Fruit fly (Drosophila melanogaster) whole organism, embryonic: ENCODE data around the gene wapl.

ENCODE experiments used
- BEAF-32 ChIP-seq: fragments of 200-800 bp; sonication (Bioruptor generic); optimal IDR thresholded peaks from 3 replicates; lab custom pipeline; 2017; ENCODE audit warnings: missing biosample characterization, missing genetic modification characterization, mild to moderate bottlenecking, moderate library complexity, missing genetic modification reagents
- CG10209 ChIP-seq: fragments of 200-800 bp; sonication (Bioruptor generic); optimal IDR thresholded peaks from 3 replicates; lab custom pipeline; 2017; ENCODE audit warnings: missing biosample characterization, mild to moderate bottlenecking, missing genetic modification characterization, missing genetic modification reagents
- CG11085 ChIP-seq: fragments of 200-800 bp; sonication (Bioruptor generic); IDR thresholded peaks from 2 replicates; pipeline ENCODE4 v1.3.6; 2022; ENCODE audit warnings: missing biosample characterization, missing genetic modification characterization
- CG11504 ChIP-seq: fragments of 200-800 bp; sonication (Bioruptor generic); optimal IDR thresholded peaks from 3 replicates; lab custom pipeline; 2019; ENCODE audit warnings: missing biosample characterization, mild to moderate bottlenecking, missing genetic modification characterization, moderate library complexity
- CG12391 ChIP-seq: fragments of 200-800 bp; sonication (Bioruptor generic); optimal IDR thresholded peaks from 3 replicates; lab custom pipeline; 2018; ENCODE audit warnings: missing biosample characterization, mild to moderate bottlenecking, missing genetic modification characterization, moderate library complexity
- CG13287 ChIP-seq: fragments of 200-800 bp; sonication (Bioruptor generic); IDR thresholded peaks from 2 replicates; pipeline ENCODE4 v1.3.6; 2022; ENCODE audit warnings: missing biosample characterization, missing genetic modification characterization; ENCODE audit not compliant: partially characterized antibody
- CG13296 ChIP-seq: fragments of 200-800 bp; sonication (Bioruptor generic); optimal IDR thresholded peaks from 3 replicates; lab custom pipeline; 2018; ENCODE audit warnings: missing biosample characterization, mild to moderate bottlenecking, missing genetic modification characterization
- CG1603 ChIP-seq: fragments of 200-800 bp; sonication (Bioruptor generic); optimal IDR thresholded peaks from 2 replicates; lab custom pipeline; 2019; ENCODE audit warnings: missing biosample characterization, mild to moderate bottlenecking, missing genetic modification characterization, moderate library complexity
- CG16779 ChIP-seq: fragments of 200-800 bp; sonication (Bioruptor generic); IDR thresholded peaks from 2 replicates; pipeline ENCODE4 v1.3.6; 2022; ENCODE audit warnings: missing biosample characterization, missing genetic modification characterization
- CG18476 ChIP-seq: fragments of 200-800 bp; sonication (Bioruptor generic); optimal IDR thresholded peaks from 2 replicates; lab custom pipeline; 2016; ENCODE audit warnings: missing biosample characterization, mild to moderate bottlenecking, missing genetic modification characterization
- CG33213 ChIP-seq: fragments of 200-800 bp; sonication (Bioruptor generic); optimal IDR thresholded peaks from 3 replicates; lab custom pipeline; 2016; ENCODE audit warnings: missing biosample characterization, missing genetic modification characterization
- CG3726 ChIP-seq: fragments of 200-800 bp; sonication (Bioruptor generic); IDR thresholded peaks from 3 replicates; pipeline ENCODE4, ENCODE4 v1.3.6; 2022; ENCODE audit warnings: missing biosample characterization, missing genetic modification characterization
- Dip2 ChIP-seq: fragments of 200-800 bp; sonication (Bioruptor generic); IDR thresholded peaks from 2 replicates; pipeline ENCODE4 v1.3.6; 2022; ENCODE audit warnings: missing biosample characterization, missing genetic modification characterization
- Doc3 ChIP-seq: fragments of 200-800 bp; sonication (Bioruptor generic); IDR thresholded peaks from 3 replicates; pipeline ENCODE4 v1.3.6; 2022; ENCODE audit warnings: missing biosample characterization, missing genetic modification characterization; ENCODE audit not compliant: partially characterized antibody
- Dref ChIP-seq: fragments of 200-800 bp; sonication (Bioruptor generic); IDR thresholded peaks from 2 replicates; pipeline ENCODE4 v1.3.6; 2022; ENCODE audit warnings: missing biosample characterization, missing genetic modification characterization
- HmgD ChIP-seq: fragments of 200-800 bp; sonication (Bioruptor generic); optimal IDR thresholded peaks from 3 replicates; lab custom pipeline; 2016; ENCODE audit warnings: missing biosample characterization, missing genetic modification characterization
- HmgZ ChIP-seq: fragments of 200-800 bp; sonication (Bioruptor generic); optimal IDR thresholded peaks from 2 replicates; lab custom pipeline; 2018; ENCODE audit warnings: missing biosample characterization, mild to moderate bottlenecking, missing genetic modification characterization
- MBD-R2 ChIP-seq: fragments of 200-800 bp; sonication (Bioruptor generic); IDR thresholded peaks from 2 replicates; pipeline ENCODE4 v1.3.6; 2022; ENCODE audit warnings: missing biosample characterization, missing genetic modification characterization
- Mes4 ChIP-seq: fragments of 200-800 bp; sonication (Bioruptor generic); optimal IDR thresholded peaks from 2 replicates; lab custom pipeline; 2016; ENCODE audit warnings: missing biosample characterization, missing genetic modification characterization
- Myb ChIP-seq: fragments of 200-800 bp; sonication (Bioruptor generic); optimal IDR thresholded peaks from 2 replicates; lab custom pipeline; 2016; ENCODE audit warnings: missing biosample characterization, missing genetic modification characterization
- NFAT ChIP-seq: fragments of 200-800 bp; sonication (Bioruptor generic); IDR thresholded peaks from 2 replicates; pipeline ENCODE4 v1.3.6; 2022; ENCODE audit warnings: missing biosample characterization, missing genetic modification characterization
- Nf-YC ChIP-seq: fragments of 200-800 bp; optimal IDR thresholded peaks from 3 replicates; lab custom pipeline; 2019; ENCODE audit warnings: missing biosample characterization, mild to moderate bottlenecking, missing genetic modification characterization, moderate library complexity
- Ssrp ChIP-seq: fragments of 200-800 bp; sonication (Bioruptor generic); optimal IDR thresholded peaks from 2 replicates; lab custom pipeline; 2018; ENCODE audit warnings: missing biosample characterization, mild to moderate bottlenecking, missing genetic modification characterization, moderate library complexity
- amos ChIP-seq: fragments of 200-800 bp; sonication (Bioruptor generic); IDR thresholded peaks from 2 replicates; pipeline ENCODE4 v1.3.6; 2022; ENCODE audit warnings: missing biosample characterization, missing genetic modification characterization; ENCODE audit not compliant: partially characterized antibody
- cg ChIP-seq: fragments of 200-800 bp; sonication (Bioruptor generic); optimal IDR thresholded peaks from 3 replicates; lab custom pipeline; 2019; ENCODE audit warnings: missing biosample characterization, mild to moderate bottlenecking, missing genetic modification characterization, moderate library complexity
- chn ChIP-seq: fragments of 200-800 bp; sonication (Bioruptor generic); optimal IDR thresholded peaks from 2 replicates; lab custom pipeline; 2016; ENCODE audit warnings: missing biosample characterization, missing genetic modification characterization
- crol ChIP-seq: fragments of 200-800 bp; sonication (Bioruptor generic); IDR thresholded peaks from 2 replicates; pipeline ENCODE4 v1.3.6; 2022; ENCODE audit warnings: missing biosample characterization, missing genetic modification characterization
- dpn ChIP-seq, 2 experiments: fragments of 200-800 bp; sonication (Bioruptor generic); optimal IDR thresholded peaks; 3 replicates each; lab custom pipeline; 2016; ENCODE audit warnings: missing biosample characterization in 2 of 2, missing genetic modification characterization in 2 of 2
- emc ChIP-seq: fragments of 200-800 bp; sonication (Bioruptor generic); optimal IDR thresholded peaks from 2 replicates; lab custom pipeline; 2016; ENCODE audit warnings: missing biosample characterization, missing genetic modification characterization
- eyg ChIP-seq: fragments of 200-800 bp; sonication (Bioruptor generic); optimal IDR thresholded peaks from 3 replicates; lab custom pipeline; 2016; ENCODE audit warnings: missing biosample characterization, missing genetic modification characterization
- fd102C ChIP-seq: fragments of 200-800 bp; sonication (Bioruptor generic); optimal IDR thresholded peaks from 2 replicates; lab custom pipeline; 2018; ENCODE audit warnings: missing biosample characterization, mild to moderate bottlenecking, missing genetic modification characterization, moderate library complexity
- hb ChIP-seq: fragments of 200-800 bp; sonication (Bioruptor generic); IDR thresholded peaks from 3 replicates; pipeline ENCODE4 v1.3.6; 2022; ENCODE audit warnings: missing biosample characterization, missing genetic modification characterization; ENCODE audit not compliant: partially characterized antibody
- ken ChIP-seq: fragments of 200-800 bp; sonication (Bioruptor generic); IDR thresholded peaks from 3 replicates; pipeline ENCODE4 v1.3.6; 2022; ENCODE audit warnings: missing biosample characterization, missing genetic modification characterization
- luna ChIP-seq: fragments of 200-800 bp; sonication (Bioruptor generic); optimal IDR thresholded peaks from 2 replicates; lab custom pipeline; 2016; ENCODE audit warnings: missing biosample characterization, missing genetic modification characterization
- mld ChIP-seq: fragments of 200-800 bp; sonication (Bioruptor generic); IDR thresholded peaks from 3 replicates; pipeline ENCODE4 v1.3.6; 2022; ENCODE audit warnings: missing biosample characterization, missing genetic modification characterization; ENCODE audit not compliant: partially characterized antibody
- oc ChIP-seq: fragments of 200-800 bp; sonication (Bioruptor generic); optimal IDR thresholded peaks from 2 replicates; lab custom pipeline; 2018; ENCODE audit warnings: missing biosample characterization, mild to moderate bottlenecking, missing genetic modification characterization, moderate library complexity
- org-1 ChIP-seq: fragments of 200-800 bp; sonication (Bioruptor generic); optimal IDR thresholded peaks from 2 replicates; lab custom pipeline; 2017; ENCODE audit warnings: missing biosample characterization, missing genetic modification characterization
- phol ChIP-seq: fragments of 200-800 bp; sonication (Bioruptor generic); optimal IDR thresholded peaks from 3 replicates; lab custom pipeline; 2018; ENCODE audit warnings: missing biosample characterization, mild to moderate bottlenecking, missing genetic modification characterization, moderate library complexity
- pum ChIP-seq: fragments of 200-800 bp; sonication (Bioruptor generic); optimal IDR thresholded peaks from 2 replicates; lab custom pipeline; 2016; ENCODE audit warnings: missing biosample characterization, missing genetic modification characterization
- row ChIP-seq: fragments of 200-800 bp; sonication (Bioruptor generic); IDR thresholded peaks from 3 replicates; pipeline ENCODE4 v1.3.6; 2022; ENCODE audit warnings: missing biosample characterization, missing genetic modification characterization
- sna ChIP-seq: fragments of 200-800 bp; sonication (Bioruptor generic); IDR thresholded peaks from 2 replicates; pipeline ENCODE4 v1.3.6; 2022; ENCODE audit warnings: missing biosample characterization, missing genetic modification characterization; ENCODE audit not compliant: partially characterized antibody
- zfh1 ChIP-seq: fragments of 200-800 bp; sonication (Bioruptor generic); IDR thresholded peaks from 3 replicates; pipeline ENCODE4 v1.3.6; 2022; ENCODE audit warnings: missing biosample characterization, missing genetic modification characterization

Gene wapl

dm6 chrX:2158668-2159163 is at the start of gene wapl (continued):
- TF ChIP-seq mld (GFP tag; lab: Robert Waterston, UW) (peak; percentile 87), dpn (GFP tag; optimal IDR thresholded peaks at IDR 0.05; lab: Kevin White, UChicago) (peak; percentile 30), NFAT (GFP tag; lab: Robert Waterston, UW) (0 out of 2 replicates have a peak, but pooled peaks have one; percentile 26), cg (GFP tag; lab: Kevin White, UChicago) (peak; percentile 61), HmgD (GFP tag; lab: Kevin White, UChicago) (peak; percentile 76), CG1603 (tag; lab: Kevin White, UChicago) (peak; percentile 85), emc (GFP tag; lab: Kevin White, UChicago) (no peak), CG13287 (GFP tag; lab: Robert Waterston, UW) (peak; percentile 96), sna (GFP tag; lab: Robert Waterston, UW) (peak; percentile 91), CG11504 (no peak), CG11085 (GFP tag; lab: Robert Waterston, UW) (0 out of 2 replicates have a peak, but pooled peaks have one; percentile 21), CG12391 (tag; lab: Kevin White, UChicago) (no peak), row (GFP tag; lab: Robert Waterston, UW) (peak; percentile 59), oc (tag; lab: Kevin White, UChicago) (no peak), BEAF-32 (GFP tag; lab: Kevin White, UChicago) (peak; percentile 97), crol (GFP tag; lab: Robert Waterston, UW) (no peak), chn (peak; percentile 5), org-1 (GFP tag; lab: Kevin White, UChicago) (no peak), Nf-YC (tag; lab: Kevin White, UChicago) (peak; percentile 21), CG33213 (GFP tag; lab: Kevin White, UChicago) (peak; percentile 29), Doc3 (GFP tag; lab: Robert Waterston, UW) (peak; percentile 91), Dref (GFP tag; lab: Robert Waterston, UW) (peak; percentile 96), Dip2 (GFP tag; lab: Robert Waterston, UW) (no peak), MBD-R2 (GFP tag; lab: Robert Waterston, UW) (peak; percentile 52), amos (GFP tag; lab: Robert Waterston, UW) (peak; percentile 97)

DNA sequence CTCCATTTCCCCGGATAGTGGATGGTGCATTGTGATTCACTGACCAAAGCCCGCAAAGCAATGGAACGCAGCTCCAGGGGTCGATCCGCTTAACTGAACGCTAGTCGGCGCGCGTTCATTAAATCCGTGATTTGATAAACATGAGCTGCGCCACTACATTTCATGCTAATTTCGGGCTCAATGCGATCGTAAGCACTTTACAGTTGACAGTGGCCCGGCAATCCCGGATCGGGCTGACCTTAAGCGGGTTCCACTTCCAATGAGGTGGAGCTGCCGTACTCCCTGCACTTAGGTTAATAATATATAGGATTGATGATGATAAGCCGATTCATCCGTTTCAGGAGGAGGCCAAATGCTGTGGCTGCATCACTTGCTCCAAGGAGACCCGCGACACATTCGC is 45.0 kb upstream of the wapl start, which contains the start of gene FarO:
Gene FarO (minus strand): TSS at position 101 of the 400 bp plus-strand sequence.
- TF ChIP-seq CG13296 (GFP tag; lab: Kevin White, UChicago) = no peak
- no peak for TF ChIP-seq Mes4 (GFP tag; lab: Kevin White, UChicago)
- no peak for TF ChIP-seq CG16779 (GFP tag; lab: Robert Waterston, UW)
- TF ChIP-seq eyg (GFP tag; lab: Kevin White, UChicago) = no peak
- TF ChIP-seq Myb = no peak
- no peak for TF ChIP-seq pum (GFP tag; lab: Kevin White, UChicago)
- TF ChIP-seq zfh1 (GFP tag; lab: Robert Waterston, UW) = no peak
- no peak for TF ChIP-seq CG3726
- TF ChIP-seq fd102C (GFP tag; lab: Kevin White, UChicago) = no peak
- no peak for TF ChIP-seq luna (GFP tag; lab: Kevin White, UChicago)
- no peak for TF ChIP-seq HmgZ (tag; lab: Kevin White, UChicago)
- no peak for TF ChIP-seq hb (GFP tag; lab: Robert Waterston, UW)
- TF ChIP-seq CG18476 (GFP tag; lab: Kevin White, UChicago) = no peak
- no peak for TF ChIP-seq ken (GFP tag; lab: Robert Waterston, UW)
- TF ChIP-seq phol (tag; lab: Kevin White, UChicago) = no peak
- TF ChIP-seq emc (GFP tag; lab: Kevin White, UChicago) = no peak
- no peak for TF ChIP-seq Ssrp (tag; lab: Kevin White, UChicago)
- no peak for TF ChIP-seq CG10209
